Fruit fly (Drosophila melanogaster): ENCODE measurements around the gene CG7988.

Gene CG7988

DNA sequence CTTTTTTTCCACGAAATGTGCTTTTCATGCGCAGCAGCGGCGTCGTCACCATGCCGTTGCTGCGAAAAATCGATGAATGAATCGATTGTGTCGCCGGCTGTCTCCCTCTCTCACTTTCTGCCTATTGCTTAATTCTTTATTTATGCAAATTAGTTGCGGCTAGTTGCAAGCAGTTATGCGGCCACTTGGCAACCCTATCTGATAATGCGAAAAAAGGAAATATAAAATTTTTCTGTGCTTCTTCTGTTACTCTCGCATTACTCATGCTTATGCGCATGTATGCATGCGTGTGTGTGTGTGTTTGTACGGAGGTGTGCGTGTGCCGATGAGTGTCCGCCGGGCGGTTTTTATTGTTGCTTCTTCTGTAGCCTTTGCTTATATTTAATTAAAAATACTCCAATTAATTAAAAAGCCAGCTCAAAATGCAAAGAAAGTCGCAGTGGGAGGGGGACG, 23.4 kb downstream of the CG7988 start (continued):
- TF ChIP-seq MBD-R2 (GFP tag; IDR thresholded peaks at IDR 0.05) = peak; percentile 37; the same call in 1 of the 2 replicates
- no peak for TF ChIP-seq CG8089 (GFP tag; optimal IDR thresholded peaks at IDR 0.05)
- TF ChIP-seq H2.0 (GFP tag; IDR thresholded peaks at IDR 0.05) = no peak
- no peak for TF ChIP-seq Kr (GFP tag; optimal IDR thresholded peaks at IDR 0.05)
- no peak for TF ChIP-seq zen (tag; optimal IDR thresholded peaks at IDR 0.05)
- TF ChIP-seq Hr39 (optimal IDR thresholded peaks at IDR 0.05) = no peak
- TF ChIP-seq CG6683 (GFP tag; optimal IDR thresholded peaks at IDR 0.05) = no peak
- TF ChIP-seq gce (GFP tag; IDR thresholded peaks at IDR 0.05) = no peak
- no peak for TF ChIP-seq hb (GFP tag; IDR thresholded peaks at IDR 0.05; ENCODE audit: partially characterized antibody)
- no peak for TF ChIP-seq Dref (GFP tag; IDR thresholded peaks at IDR 0.05)
- TF ChIP-seq CG7987 (GFP tag; optimal IDR thresholded peaks at IDR 0.05) = no peak
- TF ChIP-seq ssp (GFP tag; IDR thresholded peaks at IDR 0.05) = no peak
- TF ChIP-seq Drgx (GFP tag; IDR thresholded peaks at IDR 0.05) = peak; percentile 46
- no peak for TF ChIP-seq Deaf1 (tag; optimal IDR thresholded peaks at IDR 0.05)
- no peak for TF ChIP-seq CG30403 (GFP tag; optimal IDR thresholded peaks at IDR 0.05)
- TF ChIP-seq Aef1 (GFP tag; IDR thresholded peaks at IDR 0.05) = no peak
- TF ChIP-seq Abd-B (GFP tag; optimal IDR thresholded peaks at IDR 0.05) = no peak
- no peak for TF ChIP-seq CG6689 (GFP tag; IDR thresholded peaks at IDR 0.05)
- TF ChIP-seq CG15601 (tag; optimal IDR thresholded peaks at IDR 0.05) = no peak
- no peak for TF ChIP-seq ase (GFP tag; IDR thresholded peaks at IDR 0.05)
- no peak for TF ChIP-seq CG16863 (GFP tag; optimal IDR thresholded peaks at IDR 0.05)
- TF ChIP-seq br (optimal IDR thresholded peaks at IDR 0.05) = no peak
- TF ChIP-seq tgo (GFP tag; IDR thresholded peaks at IDR 0.05) = no peak
- peak; percentile 42 for TF ChIP-seq zfh2 (GFP tag; optimal IDR thresholded peaks at IDR 0.05)
- no peak for TF ChIP-seq CG10959 (GFP tag; IDR thresholded peaks at IDR 0.05)
- TF ChIP-seq TFAM (GFP tag; optimal IDR thresholded peaks at IDR 0.05) = no peak
- no peak for TF ChIP-seq Spps (tag; optimal IDR thresholded peaks at IDR 0.05)
- peak; percentile 7; the same call in 1 of the 2 replicates for TF ChIP-seq chm (GFP tag; IDR thresholded peaks at IDR 0.05)
- TF ChIP-seq Bdp1 (GFP tag; optimal IDR thresholded peaks at IDR 0.05) = no peak
- TF ChIP-seq aop (GFP tag; IDR thresholded peaks at IDR 0.05) = no peak
- TF ChIP-seq CG17802 (tag; optimal IDR thresholded peaks at IDR 0.05) = no peak
- TF ChIP-seq psq (GFP tag; optimal IDR thresholded peaks at IDR 0.05) = no peak
- no peak for TF ChIP-seq en (GFP tag; optimal IDR thresholded peaks at IDR 0.05)
- TF ChIP-seq Ada2b (GFP tag; IDR thresholded peaks at IDR 0.05) = no peak
- no peak for TF ChIP-seq CG8944 (GFP tag; optimal IDR thresholded peaks at IDR 0.05)
- no peak for TF ChIP-seq Xbp1 (GFP tag; optimal IDR thresholded peaks at IDR 0.05)
- no peak for TF ChIP-seq org-1 (GFP tag; optimal IDR thresholded peaks at IDR 0.05)
- TF ChIP-seq CG7786 (GFP tag; optimal IDR thresholded peaks at IDR 0.05) = no peak
- no peak for TF ChIP-seq CG12769 (tag; optimal IDR thresholded peaks at IDR 0.05)
- no peak for TF ChIP-seq Lhr (GFP tag; optimal IDR thresholded peaks at IDR 0.05)
- no peak for TF ChIP-seq HLHmδ (GFP tag; optimal IDR thresholded peaks at IDR 0.05)
- peak; percentile 41 for TF ChIP-seq CG15514 (GFP tag; optimal IDR thresholded peaks at IDR 0.05)
- TF ChIP-seq Hmx (GFP tag; optimal IDR thresholded peaks at IDR 0.05) = no peak
- no peak for TF ChIP-seq sisA (GFP tag; IDR thresholded peaks at IDR 0.05)
- TF ChIP-seq CG9215 (GFP tag; IDR thresholded peaks at IDR 0.05) = no peak
- TF ChIP-seq al (GFP tag; IDR thresholded peaks at IDR 0.05) = no peak
- no peak for TF ChIP-seq Ssrp (tag; optimal IDR thresholded peaks at IDR 0.05)
- no peak for TF ChIP-seq Bteb2 (GFP tag; optimal IDR thresholded peaks at IDR 0.05)
- no peak for TF ChIP-seq CG13624 (GFP tag; optimal IDR thresholded peaks at IDR 0.05)
- TF ChIP-seq sima (GFP tag; optimal IDR thresholded peaks at IDR 0.05) = no peak
- no peak for TF ChIP-seq CG13775 (GFP tag; optimal IDR thresholded peaks at IDR 0.05)
- no peak for TF ChIP-seq CG10274 (GFP tag; optimal IDR thresholded peaks at IDR 0.05)
- TF ChIP-seq Doc3 (GFP tag; IDR thresholded peaks at IDR 0.05; ENCODE audit: partially characterized antibody) = no peak

Data from whole organism, embryonic.